Fruit fly (Drosophila melanogaster) whole organism, embryonic: ENCODE measurements around the gene Tomosyn.
A peak's percentile ranks its signal among the peaks of the same experiment; 100 is the strongest.

Experiments
- Ada2b ChIP-seq: fragments of 200-800 bp; sonication (Bioruptor generic); IDR thresholded peaks from 2 replicates; pipeline ENCODE4 v1.3.6; 2022; ENCODE audit warnings: missing biosample characterization, missing genetic modification characterization
- Bdp1 ChIP-seq: fragments of 200-800 bp; sonication (Bioruptor generic); optimal IDR thresholded peaks from 3 replicates; lab custom pipeline; 2016; ENCODE audit warnings: missing biosample characterization, missing genetic modification characterization
- CG10565 ChIP-seq: fragments of 200-800 bp; sonication (Bioruptor generic); optimal IDR thresholded peaks from 3 replicates; lab custom pipeline; 2016; ENCODE audit warnings: missing biosample characterization, mild to moderate bottlenecking, missing genetic modification characterization
- CG11093 ChIP-seq: fragments of 200-800 bp; sonication (Bioruptor generic); IDR thresholded peaks from 3 replicates; pipeline ENCODE4 v1.3.6; 2022; ENCODE audit warnings: missing biosample characterization, missing genetic modification characterization
- CG11247 ChIP-seq: fragments of 200-800 bp; sonication (Bioruptor generic); IDR thresholded peaks from 2 replicates; pipeline ENCODE4 v1.3.6; 2022; ENCODE audit warnings: missing biosample characterization, missing genetic modification characterization
- CG14860 ChIP-seq: fragments of 200-800 bp; sonication (Bioruptor generic); IDR thresholded peaks from 3 replicates; pipeline ENCODE4 v1.3.6; 2022; ENCODE audit warnings: missing biosample characterization, missing genetic modification characterization; ENCODE audit not compliant: partially characterized antibody
- CG1603 ChIP-seq: fragments of 200-800 bp; sonication (Bioruptor generic); optimal IDR thresholded peaks from 2 replicates; lab custom pipeline; 2019; ENCODE audit warnings: missing biosample characterization, mild to moderate bottlenecking, missing genetic modification characterization, moderate library complexity
- CG16815 ChIP-seq: fragments of 200-800 bp; sonication (Bioruptor generic); optimal IDR thresholded peaks from 3 replicates; lab custom pipeline; 2017; ENCODE audit warnings: missing biosample characterization, mild to moderate bottlenecking, missing genetic modification characterization
- CG17361 ChIP-seq: fragments of 200-800 bp; sonication (Bioruptor generic); IDR thresholded peaks from 3 replicates; pipeline ENCODE4 v1.3.6; 2022; ENCODE audit warnings: missing biosample characterization, missing genetic modification characterization
- CG17829 ChIP-seq: fragments of 200-800 bp; optimal IDR thresholded peaks from 2 replicates; lab custom pipeline; 2019; ENCODE audit warnings: missing biosample characterization, mild to moderate bottlenecking, missing genetic modification characterization, moderate library complexity
- CG32532 ChIP-seq: fragments of 200-800 bp; sonication (Bioruptor generic); IDR thresholded peaks from 2 replicates; pipeline ENCODE4 v1.3.6; 2022; ENCODE audit warnings: missing biosample characterization, missing genetic modification characterization
- CG3838 ChIP-seq: fragments of 200-800 bp; sonication (Bioruptor generic); optimal IDR thresholded peaks from 3 replicates; lab custom pipeline; 2016; ENCODE audit warnings: missing biosample characterization, missing genetic modification characterization
- CG4328 ChIP-seq: fragments of 200-800 bp; sonication (Bioruptor generic); optimal IDR thresholded peaks from 3 replicates; lab custom pipeline; 2017; ENCODE audit warnings: missing biosample characterization, missing genetic modification reagents, missing genetic modification characterization
- CG43689 ChIP-seq: fragments of 200-800 bp; sonication (Bioruptor generic); IDR thresholded peaks from 2 replicates; pipeline ENCODE4 v1.3.6; 2022; ENCODE audit warnings: missing biosample characterization, missing genetic modification characterization
- CG5245 ChIP-seq: fragments of 200-800 bp; sonication (Bioruptor generic); optimal IDR thresholded peaks from 3 replicates; lab custom pipeline; 2016; ENCODE audit warnings: missing biosample characterization, missing genetic modification characterization
- CG7271 ChIP-seq: fragments of 200-800 bp; sonication (Bioruptor generic); optimal IDR thresholded peaks from 2 replicates; lab custom pipeline; 2018; ENCODE audit warnings: missing biosample characterization, mild to moderate bottlenecking, missing genetic modification characterization, moderate library complexity
- CG7963 ChIP-seq: fragments of 200-800 bp; sonication (Bioruptor generic); IDR thresholded peaks from 3 replicates; pipeline ENCODE4 v1.3.6; 2022; ENCODE audit warnings: missing biosample characterization, missing genetic modification characterization; ENCODE audit not compliant: partially characterized antibody
- CG8765 ChIP-seq: fragments of 200-800 bp; sonication (Bioruptor generic); IDR thresholded peaks from 2 replicates; pipeline ENCODE4 v1.3.6; 2022; ENCODE audit warnings: missing biosample characterization, missing genetic modification characterization
- CoRest ChIP-seq: fragments of 200-800 bp; sonication (Bioruptor generic); optimal IDR thresholded peaks from 3 replicates; lab custom pipeline; 2018; ENCODE audit warnings: missing biosample characterization, mild to moderate bottlenecking, missing genetic modification characterization, moderate library complexity
- Doc2 ChIP-seq: fragments of 200-800 bp; sonication (Bioruptor generic); IDR thresholded peaks from 2 replicates; pipeline ENCODE4 v1.3.6; 2022; ENCODE audit warnings: missing biosample characterization, missing genetic modification characterization
- Doc3 ChIP-seq: fragments of 200-800 bp; sonication (Bioruptor generic); IDR thresholded peaks from 3 replicates; pipeline ENCODE4 v1.3.6; 2022; ENCODE audit warnings: missing biosample characterization, missing genetic modification characterization; ENCODE audit not compliant: partially characterized antibody
- Drgx ChIP-seq: fragments of 200-800 bp; sonication (Bioruptor generic); IDR thresholded peaks from 2 replicates; pipeline ENCODE4 v1.3.6; 2022; ENCODE audit warnings: missing biosample characterization, missing genetic modification characterization
- E2f1 ChIP-seq: fragments of 200-800 bp; sonication (Bioruptor generic); IDR thresholded peaks from 2 replicates; pipeline ENCODE4 v1.3.6; 2022; ENCODE audit warnings: missing biosample characterization, missing genetic modification characterization
- Eip74EF ChIP-seq, 2 experiments: fragments of 200-800 bp in 1 of 2; fragments of >200 bp in 1 of 2; sonication (Bioruptor generic) in 1 of 2; optimal IDR thresholded peaks; 2 replicates each; lab custom pipeline; 2017 to 2019; ENCODE audit warnings: missing biosample characterization in 2 of 2, missing genetic modification characterization in 2 of 2, mild to moderate bottlenecking in 1 of 2, moderate library complexity in 1 of 2
- H15 ChIP-seq: fragments of 200-800 bp; sonication (Bioruptor generic); IDR thresholded peaks from 3 replicates; pipeline ENCODE4 v1.3.6; 2022; ENCODE audit warnings: missing biosample characterization, missing genetic modification characterization
- HHEX ChIP-seq: fragments of 200-800 bp; sonication (Bioruptor generic); optimal IDR thresholded peaks from 3 replicates; lab custom pipeline; 2017; ENCODE audit warnings: missing biosample characterization, mild to moderate bottlenecking, missing genetic modification characterization, missing genetic modification reagents
- HLH54F ChIP-seq: fragments of 200-800 bp; sonication (Bioruptor generic); optimal IDR thresholded peaks from 3 replicates; lab custom pipeline; 2016; ENCODE audit warnings: missing biosample characterization, missing genetic modification characterization
- Hmx ChIP-seq: fragments of 200-800 bp; sonication (Bioruptor generic); optimal IDR thresholded peaks from 2 replicates; lab custom pipeline; 2016; ENCODE audit warnings: missing biosample characterization, missing genetic modification characterization
- NC2α ChIP-seq: fragments of 200-800 bp; sonication (Bioruptor generic); optimal IDR thresholded peaks from 2 replicates; lab custom pipeline; 2016; ENCODE audit warnings: missing biosample characterization, missing genetic modification characterization
- Oli ChIP-seq: fragments of 200-800 bp; sonication (Bioruptor generic); optimal IDR thresholded peaks from 2 replicates; lab custom pipeline; 2018; ENCODE audit warnings: missing biosample characterization, mild to moderate bottlenecking, missing genetic modification characterization, moderate library complexity
- Optix ChIP-seq: fragments of 200-800 bp; sonication (Bioruptor generic); IDR thresholded peaks from 3 replicates; pipeline ENCODE4 v1.3.6; 2022; ENCODE audit warnings: missing biosample characterization, missing genetic modification characterization
- Sry-δ ChIP-seq: fragments of 200-800 bp; sonication (Bioruptor generic); optimal IDR thresholded peaks from 2 replicates; lab custom pipeline; 2016; ENCODE audit warnings: missing biosample characterization, missing genetic modification characterization
- Vsx1 ChIP-seq: fragments of 200-800 bp; sonication (Bioruptor generic); optimal IDR thresholded peaks from 2 replicates; lab custom pipeline; 2017; ENCODE audit warnings: missing biosample characterization, mild to moderate bottlenecking, missing genetic modification characterization, missing genetic modification reagents
- YL-1 ChIP-seq: fragments of 200-800 bp; sonication (Bioruptor generic); optimal IDR thresholded peaks from 3 replicates; lab custom pipeline; 2017; ENCODE audit warnings: missing biosample characterization, mild to moderate bottlenecking, missing genetic modification characterization
- ac ChIP-seq: fragments of 200-800 bp; sonication (Bioruptor generic); optimal IDR thresholded peaks from 3 replicates; lab custom pipeline; 2017; ENCODE audit warnings: missing biosample characterization, mild to moderate bottlenecking, missing genetic modification characterization
- br ChIP-seq: fragments of >200 bp; optimal IDR thresholded peaks from 2 replicates; lab custom pipeline; 2017
- dati ChIP-seq: fragments of 200-800 bp; sonication (Bioruptor generic); IDR thresholded peaks from 2 replicates; pipeline ENCODE4 v1.3.6; 2022; ENCODE audit warnings: missing biosample characterization, missing genetic modification characterization
- dpn ChIP-seq, 2 experiments: fragments of 200-800 bp; sonication (Bioruptor generic); optimal IDR thresholded peaks; 3 replicates each; lab custom pipeline; 2016; ENCODE audit warnings: missing biosample characterization in 2 of 2, missing genetic modification characterization in 2 of 2
- en ChIP-seq: fragments of 200-800 bp; sonication (Bioruptor generic); optimal IDR thresholded peaks from 2 replicates; lab custom pipeline; 2016; ENCODE audit warnings: missing biosample characterization, missing genetic modification characterization
- fu2 ChIP-seq: fragments of 200-800 bp; sonication (Bioruptor generic); optimal IDR thresholded peaks from 2 replicates; lab custom pipeline; 2016; ENCODE audit warnings: missing biosample characterization, missing genetic modification characterization
- gsb ChIP-seq: fragments of 200-800 bp; sonication (Bioruptor generic); IDR thresholded peaks from 2 replicates; pipeline ENCODE4 v1.3.6; 2022; ENCODE audit warnings: missing biosample characterization, missing genetic modification characterization
- insv ChIP-seq, 2 experiments: fragments of 200-800 bp; sonication (Bioruptor generic); optimal IDR thresholded peaks; 3 replicates each; lab custom pipeline; 2016 to 2018; ENCODE audit warnings: missing biosample characterization in 2 of 2, missing genetic modification characterization in 2 of 2
- lola ChIP-seq, 3 experiments: fragments of >200 bp in 2 of 3; fragments of 200-800 bp in 1 of 3; sonication (Bioruptor generic) in 1 of 3; optimal IDR thresholded peaks; 2 replicates each; lab custom pipeline; 2017 to 2019; ENCODE audit warnings: missing biosample characterization in 3 of 3, missing genetic modification characterization in 3 of 3, mild to moderate bottlenecking in 1 of 3, moderate library complexity in 1 of 3
- pnt ChIP-seq: fragments of 200-800 bp; sonication (Bioruptor generic); optimal IDR thresholded peaks from 3 replicates; lab custom pipeline; 2016; ENCODE audit warnings: missing biosample characterization, missing genetic modification characterization
- sens ChIP-seq: fragments of 200-800 bp; sonication (Bioruptor generic); peaks from one replicate; lab custom pipeline; 2016; ENCODE audit warnings: missing biosample characterization, missing genetic modification characterization
- seq ChIP-seq: fragments of 200-800 bp; sonication (Bioruptor generic); IDR thresholded peaks from 2 replicates; pipeline ENCODE4 v1.3.6; 2022; ENCODE audit warnings: missing biosample characterization, missing genetic modification characterization
- sim ChIP-seq: fragments of 200-800 bp; sonication (Bioruptor generic); IDR thresholded peaks from 2 replicates; pipeline ENCODE4 v1.3.6; 2022; ENCODE audit warnings: missing biosample characterization, missing genetic modification characterization
- tgo ChIP-seq: fragments of 200-800 bp; sonication (Bioruptor generic); IDR thresholded peaks from 3 replicates; pipeline ENCODE4 v1.3.6; 2022; ENCODE audit warnings: missing biosample characterization, missing genetic modification characterization
- tin ChIP-seq: fragments of 200-800 bp; sonication (Bioruptor generic); optimal IDR thresholded peaks from 3 replicates; lab custom pipeline; 2016; ENCODE audit warnings: missing biosample characterization, missing genetic modification characterization
- ttk ChIP-seq: fragments of 200-800 bp; sonication (Bioruptor generic); IDR thresholded peaks from 2 replicates; pipeline ENCODE4 v2.1.2; 2022; ENCODE audit warnings: missing biosample characterization, missing genetic modification characterization
- zen ChIP-seq: fragments of 200-800 bp; sonication (Bioruptor generic); optimal IDR thresholded peaks from 3 replicates; lab custom pipeline; 2018; ENCODE audit warnings: missing biosample characterization, mild to moderate bottlenecking, missing genetic modification characterization, moderate library complexity
- zfh2 ChIP-seq: fragments of 200-800 bp; sonication (Bioruptor generic); optimal IDR thresholded peaks from 2 replicates; lab custom pipeline; 2016; ENCODE audit warnings: missing biosample characterization, missing genetic modification characterization

Gene Tomosyn

DNA sequence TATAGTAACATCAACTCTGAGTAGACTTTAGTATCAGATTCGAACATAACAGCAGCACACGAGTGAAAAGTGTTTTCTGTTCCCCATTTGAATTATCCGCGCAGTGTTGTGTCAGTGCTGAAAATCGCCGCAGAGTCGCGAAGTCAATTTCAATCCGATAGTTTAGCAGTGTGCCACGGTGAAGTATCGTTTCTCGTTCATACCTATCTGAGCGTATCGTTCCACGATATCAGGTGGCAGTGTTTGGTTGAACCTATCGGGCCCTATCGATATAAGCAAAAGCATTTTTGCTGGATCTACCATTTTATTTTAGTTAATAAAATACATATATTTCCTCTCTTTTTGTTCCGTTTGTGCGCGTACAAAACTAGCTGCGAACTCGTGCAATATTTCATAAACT is 22.2 kb downstream of the Tomosyn start, which contains the start of gene CkIalpha (continued):
- peak; percentile 52 for TF ChIP-seq tin
- TF ChIP-seq lola (GFP tag; optimal IDR thresholded peaks at IDR 0.05; lab: Kevin White, UChicago): no peak
- peak; percentile 45 for TF ChIP-seq YL-1 (GFP tag; lab: Kevin White, UChicago)
- peak; percentile 88 for TF ChIP-seq CG1603
- TF ChIP-seq sim (GFP tag; lab: Robert Waterston, UW): no peak
- no peak for TF ChIP-seq seq (GFP tag; lab: Robert Waterston, UW)
- no peak for TF ChIP-seq Hmx
- no peak for TF ChIP-seq Doc2 (GFP tag; lab: Robert Waterston, UW)
- TF ChIP-seq Bdp1: peak; percentile 23
- no peak for TF ChIP-seq CG16815 (GFP tag; lab: Kevin White, UChicago)
- TF ChIP-seq CG17361 (GFP tag; lab: Robert Waterston, UW): no peak
- TF ChIP-seq CG17829 (tag; lab: Kevin White, UChicago): peak; percentile 55
- TF ChIP-seq NC2α: peak; percentile 5
- 0 out of 2 replicates have a peak, but pooled peaks have one; percentile 19 for TF ChIP-seq E2f1 (GFP tag; lab: Robert Waterston, UW)
- TF ChIP-seq en: no peak
- no peak for TF ChIP-seq Oli (tag; lab: Kevin White, UChicago)
- peak; percentile 98 for TF ChIP-seq CG7963 (GFP tag; lab: Robert Waterston, UW)
- TF ChIP-seq CG32532: peak; percentile 65; the same call in 1 of the 2 replicates
- no peak for TF ChIP-seq gsb
- no peak for TF ChIP-seq Eip74EF (GFP tag; optimal IDR thresholded peaks at IDR 0.05; lab: Kevin White, UChicago)
- no peak for TF ChIP-seq CG10565 (GFP tag; lab: Kevin White, UChicago)
- peak; percentile 98 for TF ChIP-seq CG14860 (GFP tag; lab: Robert Waterston, UW)
- TF ChIP-seq Ada2b: no peak
- no peak for TF ChIP-seq CG43689 (GFP tag; lab: Robert Waterston, UW)
- peak; percentile 60; the same call in 1 of the 2 replicates for TF ChIP-seq CG11247 (GFP tag; lab: Robert Waterston, UW)
- no peak for TF ChIP-seq Vsx1
- no peak for TF ChIP-seq CG3838 (GFP tag; lab: Kevin White, UChicago)
- peak; percentile 81 for TF ChIP-seq zfh2
- no peak for TF ChIP-seq CG4328
- TF ChIP-seq dati (GFP tag; lab: Robert Waterston, UW): no peak
- TF ChIP-seq Doc3 (GFP tag; lab: Robert Waterston, UW): peak; percentile 93
- no peak for TF ChIP-seq pnt (GFP tag; lab: Kevin White, UChicago)
- no peak for TF ChIP-seq br (lab: Kevin White, UChicago)
- TF ChIP-seq Optix: no peak
- peak in 1 of 2 experiments; percentile 12 for TF ChIP-seq insv (GFP tag; optimal IDR thresholded peaks at IDR 0.05; lab: Kevin White, UChicago)
- TF ChIP-seq fu2: peak; percentile 57
- 0 out of 2 replicates have a peak, but pooled peaks have one; percentile 23 for TF ChIP-seq CG8765 (GFP tag; lab: Robert Waterston, UW)
- TF ChIP-seq zen: peak; percentile 34
- no peak for TF ChIP-seq ttk (GFP tag; lab: Robert Waterston, UW)
- TF ChIP-seq H15 (GFP tag; lab: Robert Waterston, UW): peak; percentile 52; the same call in 1 of the 3 replicates
- TF ChIP-seq ac (GFP tag; lab: Kevin White, UChicago): no peak
- TF ChIP-seq dpn (GFP tag; optimal IDR thresholded peaks at IDR 0.05; lab: Kevin White, UChicago): peak; percentile 62 to 68
- TF ChIP-seq CG11093 (GFP tag; lab: Robert Waterston, UW): no peak
- TF ChIP-seq CG7271: no peak
- peak; percentile 25 for TF ChIP-seq CG5245 (GFP tag; lab: Kevin White, UChicago)
- 0 out of 3 replicates have a peak, but pooled peaks have one; percentile 27 for TF ChIP-seq tgo
- TF ChIP-seq CoRest (tag; lab: Kevin White, UChicago): peak; percentile 58
- TF ChIP-seq sens (GFP tag; lab: Kevin White, UChicago): peak; percentile 89
- TF ChIP-seq HHEX: no peak
- peak; percentile 98 for TF ChIP-seq Sry-δ
- TF ChIP-seq HLH54F: peak; percentile 72
- no peak for TF ChIP-seq Drgx (GFP tag; lab: Robert Waterston, UW)
